Fruit fly (Drosophila melanogaster) whole organism, wandering third instar larva: ENCODE results near the gene CG43149.

ENCODE experiments used
- CG32264 ChIP-seq: fragments of 200-800 bp; sonication (Bioruptor generic); optimal IDR thresholded peaks from 2 replicates; lab custom pipeline; 2016; ENCODE audit warnings: missing biosample characterization, missing genetic modification characterization
- CG9705 ChIP-seq: fragments of 200-800 bp; sonication (Bioruptor generic); optimal IDR thresholded peaks from 2 replicates; lab custom pipeline; 2018; ENCODE audit warnings: missing biosample characterization, mild to moderate bottlenecking, missing genetic modification characterization
- CrebA ChIP-seq: fragments of 200-800 bp; sonication (Bioruptor generic); optimal IDR thresholded peaks from 2 replicates; lab custom pipeline; 2016; ENCODE audit warnings: missing biosample characterization, mild to moderate bottlenecking, missing genetic modification characterization, borderline replicate concordance
- Dif ChIP-seq: fragments of 200-275, 200-300 bp; sonication (Bioruptor generic); optimal IDR thresholded peaks from 2 replicates; lab custom pipeline; 2018; ENCODE audit warnings: missing biosample characterization, missing genetic modification characterization; ENCODE audit not compliant: partially characterized antibody
- Hnf4 ChIP-seq: fragments of 200-800 bp; sonication (Bioruptor generic); optimal IDR thresholded peaks from 2 replicates; lab custom pipeline; 2016; ENCODE audit warnings: missing biosample characterization, mild to moderate bottlenecking, missing genetic modification characterization
- Hr83 ChIP-seq: fragments of 200-300 bp; sonication (Bioruptor generic); optimal IDR thresholded peaks from 2 replicates; lab custom pipeline; 2016; ENCODE audit warnings: missing biosample characterization, mild to moderate bottlenecking, missing genetic modification characterization, moderate library complexity; ENCODE audit not compliant: poor library complexity, severe bottlenecking
- Jra ChIP-seq: sonication (Bioruptor generic); optimal IDR thresholded peaks from 2 replicates; lab custom pipeline; 2016; ENCODE audit warnings: missing biosample characterization, missing genetic modification characterization
- Mio ChIP-seq: sonication (Bioruptor generic); optimal IDR thresholded peaks from 2 replicates; lab custom pipeline; 2016; ENCODE audit warnings: missing biosample characterization, missing genetic modification characterization
- Myc ChIP-seq: fragments of >200 bp; optimal IDR thresholded peaks from 2 replicates; lab custom pipeline; 2017
- Rel ChIP-seq, 2 experiments: fragments of 200-800 bp; sonication (Bioruptor generic) in 1 of 2; optimal IDR thresholded peaks; 2 replicates in 1 of 2; 3 replicates in 1 of 2; lab custom pipeline; 2016 to 2019; ENCODE audit warnings: mild to moderate bottlenecking in 2 of 2, missing biosample characterization in 2 of 2, missing genetic modification characterization in 2 of 2, moderate library complexity in 1 of 2
- Sp1 ChIP-seq: fragments of 200-800 bp; sonication (Bioruptor generic); optimal IDR thresholded peaks from 3 replicates; lab custom pipeline; 2019; ENCODE audit warnings: missing biosample characterization, mild to moderate bottlenecking, missing genetic modification characterization, moderate library complexity
- Vsx2 ChIP-seq: fragments of 200-300, 225-300 bp; sonication (Bioruptor generic); optimal IDR thresholded peaks from 2 replicates; lab custom pipeline; 2018; ENCODE audit warnings: missing biosample characterization, missing genetic modification characterization; ENCODE audit not compliant: partially characterized antibody
- br ChIP-seq: fragments of 200-800 bp; sonication (Bioruptor generic); optimal IDR thresholded peaks from 2 replicates; lab custom pipeline; 2016; ENCODE audit warnings: missing biosample characterization, missing genetic modification characterization
- brk ChIP-seq: fragments of 200-800 bp; sonication (Bioruptor generic); optimal IDR thresholded peaks from 2 replicates; lab custom pipeline; 2016; ENCODE audit warnings: missing biosample characterization, mild to moderate bottlenecking, missing genetic modification characterization
- dmrt93B ChIP-seq: fragments of 200-800 bp; sonication (Bioruptor generic); optimal IDR thresholded peaks from 2 replicates; lab custom pipeline; 2018; ENCODE audit warnings: missing biosample characterization, mild to moderate bottlenecking, missing genetic modification characterization
- dsf ChIP-seq: sonication (Bioruptor generic); optimal IDR thresholded peaks from 2 replicates; lab custom pipeline; 2016; ENCODE audit warnings: missing biosample characterization, missing genetic modification characterization, borderline replicate concordance
- ey ChIP-seq: fragments of 200-800 bp; sonication (Bioruptor generic); optimal IDR thresholded peaks from 2 replicates; lab custom pipeline; 2016; ENCODE audit warnings: missing biosample characterization, missing genetic modification characterization
- foxo ChIP-seq, 2 experiments: fragments of 200-800 bp; sonication (Bioruptor generic); optimal IDR thresholded peaks; 2 replicates in 1 of 2; 3 replicates in 1 of 2; lab custom pipeline; 2016 to 2017; ENCODE audit warnings: missing biosample characterization in 2 of 2, missing genetic modification characterization in 2 of 2
- fru ChIP-seq: fragments of 200-800 bp; sonication (Bioruptor generic); optimal IDR thresholded peaks from 3 replicates; lab custom pipeline; 2016; ENCODE audit warnings: missing biosample characterization, mild to moderate bottlenecking, missing genetic modification characterization
- h ChIP-seq: fragments of 200-800 bp; sonication (Bioruptor generic); optimal IDR thresholded peaks from 3 replicates; lab custom pipeline; 2016; ENCODE audit warnings: missing biosample characterization, mild to moderate bottlenecking, missing genetic modification characterization
- jim ChIP-seq: fragments of 175-275, 200-325 bp; sonication (Bioruptor generic); optimal IDR thresholded peaks from 2 replicates; lab custom pipeline; 2016; ENCODE audit warnings: missing biosample characterization, mild to moderate bottlenecking, missing genetic modification characterization
- pan ChIP-seq: fragments of >200 bp; optimal IDR thresholded peaks from 2 replicates; lab custom pipeline; 2017
- psq ChIP-seq: fragments of 200-800 bp; sonication (Bioruptor generic); optimal IDR thresholded peaks from 3 replicates; lab custom pipeline; 2017; ENCODE audit warnings: missing biosample characterization, mild to moderate bottlenecking, missing genetic modification characterization, moderate library complexity
- rgr ChIP-seq: fragments of 200-800 bp; sonication (Bioruptor generic); optimal IDR thresholded peaks from 3 replicates; lab custom pipeline; 2016; ENCODE audit warnings: missing biosample characterization, mild to moderate bottlenecking, missing genetic modification characterization
- sv ChIP-seq: fragments of 200-800 bp; sonication (Bioruptor generic); optimal IDR thresholded peaks from 3 replicates; lab custom pipeline; 2016; ENCODE audit warnings: missing biosample characterization, missing genetic modification characterization
- tai ChIP-seq: sonication (Bioruptor generic); optimal IDR thresholded peaks from 2 replicates; lab custom pipeline; 2016; ENCODE audit warnings: missing biosample characterization, missing genetic modification characterization
- woc ChIP-seq: sonication (Bioruptor generic); optimal IDR thresholded peaks from 2 replicates; lab custom pipeline; 2016; ENCODE audit warnings: missing biosample characterization, mild to moderate bottlenecking, missing genetic modification characterization

The CG43149 gene

dm6 chr3L:66063-66462 lies 11.5 kb upstream of the CG43149 start, which contains the start of gene Lsp1gamma:
Gene Lsp1gamma, plus strand, starts transcription at chr3L:66430.
- TF ChIP-seq foxo (GFP tag; optimal IDR thresholded peaks at IDR 0.05; lab: Kevin White, UChicago) = no peak
- TF ChIP-seq fru (GFP tag; lab: Kevin White, UChicago) = peak; percentile 20
- no peak for TF ChIP-seq Rel (GFP tag; optimal IDR thresholded peaks at IDR 0.05; lab: Kevin White, UChicago)
- TF ChIP-seq Rel (tag; optimal IDR thresholded peaks at IDR 0.05; lab: Kevin White, UChicago) = peak; percentile 24
- no peak for TF ChIP-seq ey (GFP tag; lab: Kevin White, UChicago)

- no peak for TF ChIP-seq CG9705 (GFP tag; lab: Kevin White, UChicago)
- no peak for TF ChIP-seq jim (GFP tag; lab: Kevin White, UChicago)
- no peak for TF ChIP-seq psq
- no peak for TF ChIP-seq sv
- no peak for TF ChIP-seq Mio
- TF ChIP-seq dmrt93B (GFP tag; lab: Kevin White, UChicago) = no peak
- TF ChIP-seq Vsx2 (GFP tag; lab: Kevin White, UChicago) = no peak
- TF ChIP-seq Myc (lab: Kevin White, UChicago) = no peak
- TF ChIP-seq pan (lab: Kevin White, UChicago) = no peak
- TF ChIP-seq ey (GFP tag; lab: Kevin White, UChicago) = no peak
- TF ChIP-seq CrebA (GFP tag; lab: Kevin White, UChicago) = no peak
- TF ChIP-seq Jra = no peak
- no peak for TF ChIP-seq Dif (GFP tag; lab: Kevin White, UChicago)
- no peak for TF ChIP-seq br (GFP tag; lab: Kevin White, UChicago)
- no peak for TF ChIP-seq Hr83 (GFP tag; lab: Kevin White, UChicago)
- TF ChIP-seq, all 38 proteins: peak for 0
Observed at dm6 chr3L:60491-60890, 5.9 kb upstream of the CG43149 start.

- TF ChIP-seq brk (GFP tag; lab: Kevin White, UChicago) (peak; percentile 1), woc (GFP tag; lab: Kevin White, UChicago) (no peak), h (GFP tag; lab: Kevin White, UChicago) (peak; percentile 14), tai (no peak)
Observed at dm6 chr3L:60050-60449, 5.5 kb upstream of the CG43149 start.

- TF ChIP-seq CrebA (GFP tag; lab: Kevin White, UChicago) (no peak), rgr (GFP tag; lab: Kevin White, UChicago) (peak; percentile 1), CG9705 (GFP tag; lab: Kevin White, UChicago) (no peak)
Observed at dm6 chr3L:57638-58037, 3.1 kb upstream of the CG43149 start.

dm6 chr3L:56532-56931 lies 2.0 kb upstream of the CG43149 start:
- no peak for TF ChIP-seq Hnf4 (GFP tag; lab: Kevin White, UChicago)
- TF ChIP-seq, all 38 proteins: peak for 0

- no peak for TF ChIP-seq rgr (GFP tag; lab: Kevin White, UChicago)
- peak; percentile 23 for TF ChIP-seq psq
- TF ChIP-seq woc (GFP tag; lab: Kevin White, UChicago) = no peak
- TF ChIP-seq fru (GFP tag; lab: Kevin White, UChicago) = no peak
Observed at dm6 chr3L:50834-51233, 3.7 kb downstream of the CG43149 start.

- no peak for TF ChIP-seq fru (GFP tag; lab: Kevin White, UChicago)
Observed at dm6 chr3L:49732-50131, 4.8 kb downstream of the CG43149 start.

- TF ChIP-seq CrebA (GFP tag; lab: Kevin White, UChicago) = no peak
- no peak for TF ChIP-seq CG9705 (GFP tag; lab: Kevin White, UChicago)
- TF ChIP-seq jim (GFP tag; lab: Kevin White, UChicago) = no peak
- no peak for TF ChIP-seq Sp1 (GFP tag; lab: Kevin White, UChicago)
- TF ChIP-seq dmrt93B (GFP tag; lab: Kevin White, UChicago) = no peak
- TF ChIP-seq h (GFP tag; lab: Kevin White, UChicago) = no peak
- no peak for TF ChIP-seq Mio
- no peak for TF ChIP-seq woc (GFP tag; lab: Kevin White, UChicago)
- no peak for TF ChIP-seq ey (GFP tag; lab: Kevin White, UChicago)
- no peak for TF ChIP-seq tai
- no peak for TF ChIP-seq fru (GFP tag; lab: Kevin White, UChicago)
- no peak for TF ChIP-seq dsf
- no peak for TF ChIP-seq CG32264 (GFP tag; lab: Kevin White, UChicago)
- TF ChIP-seq Rel (GFP tag; optimal IDR thresholded peaks at IDR 0.05; lab: Kevin White, UChicago) = no peak
- TF ChIP-seq Rel (tag; optimal IDR thresholded peaks at IDR 0.05; lab: Kevin White, UChicago) = no peak
- no peak for TF ChIP-seq Dif (GFP tag; lab: Kevin White, UChicago)
Observed at dm6 chr3L:47635-48177, 6.8 kb downstream of the CG43149 start.
